Worm (Caenorhabditis elegans) whole organism, L4 larva: ENCODE data around the gene srv-31.

ENCODE experiments used
- daf-19 ChIP-seq: fragments of 200-800 bp; sonication (Bioruptor generic); conservative IDR thresholded peaks from 2 replicates; pipeline ENCODE4 v1.3.6; 2022; ENCODE audit warnings: missing genetic modification characterization, missing compliant biosample characterization
- fos-1 ChIP-seq: fragments of 150-350 bp; optimal IDR thresholded peaks from 2 replicates; lab custom pipeline; 2014; ENCODE audit warnings: missing biosample characterization, missing genetic modification characterization
- nhr-76 ChIP-seq: fragments of 150-350 bp; optimal IDR thresholded peaks from 2 replicates; lab custom pipeline; 2014; ENCODE audit warnings: missing biosample characterization, missing genetic modification characterization
- unc-39 ChIP-seq: sonication (generic microtip); optimal IDR thresholded peaks from 2 replicates; lab custom pipeline; 2017; ENCODE audit warnings: missing biosample characterization, missing genetic modification characterization

- no peak for TF ChIP-seq nhr-76
- TF ChIP-seq daf-19 (GFP tag; lab: Robert Waterston, UW): no peak
- TF ChIP-seq unc-39: no peak
- TF ChIP-seq fos-1 (tag; lab: Kevin White, UChicago): no peak
These were observed 39.0 kb downstream of the srv-31 start, which contains the start of gene F58F9.3 for ce11 chrIV:6232769-6233290.
